Worm (Caenorhabditis elegans) whole organism, young adult: ENCODE measurements around the gene gpd-2.

Source experiments
- B0035.1 ChIP-seq: sonication (generic microtip); optimal IDR thresholded peaks from 2 replicates; lab custom pipeline; 2016; ENCODE audit warnings: missing genetic modification characterization, mild to moderate bottlenecking, missing compliant biosample characterization, missing genotype, missing genetic modification reagents
- B0261.1 ChIP-seq: sonication (generic microtip); optimal IDR thresholded peaks from 2 replicates; lab custom pipeline; 2016; ENCODE audit warnings: mild to moderate bottlenecking, missing genetic modification characterization, moderate library complexity, missing compliant biosample characterization
- B0336.3 ChIP-seq: fragments of 200-800 bp; sonication (Bioruptor generic); IDR thresholded peaks from 2 replicates; pipeline ENCODE4 v1.3.6; 2022; ENCODE audit warnings: missing genetic modification characterization, missing compliant biosample characterization
- C17E4.6 ChIP-seq: fragments of 200-800 bp; sonication (Bioruptor generic); IDR thresholded peaks from 2 replicates; pipeline ENCODE4 v1.3.6; 2022; ENCODE audit warnings: missing genetic modification reagents, missing genetic modification characterization, missing compliant biosample characterization
- F22D6.2 ChIP-seq: sonication (generic microtip); optimal IDR thresholded peaks from 2 replicates; lab custom pipeline; 2016; ENCODE audit warnings: mild to moderate bottlenecking, missing genetic modification characterization, missing compliant biosample characterization
- F33H1.4 ChIP-seq: fragments of 200-800 bp; sonication (Bioruptor generic); IDR thresholded peaks from 2 replicates; pipeline ENCODE4 v1.3.6; 2022; ENCODE audit warnings: missing genetic modification reagents, missing genetic modification characterization, missing compliant biosample characterization
- F49E8.2 ChIP-seq: sonication (generic microtip); optimal IDR thresholded peaks from 3 replicates; lab custom pipeline; 2017; ENCODE audit warnings: missing genetic modification characterization, mild to moderate bottlenecking, missing compliant biosample characterization, antibody characterized with exemption, moderate library complexity; ENCODE audit not compliant: insufficient read depth
- K11D2.4 ChIP-seq: fragments of 200-800 bp; sonication (Bioruptor generic); IDR thresholded peaks from 2 replicates; pipeline ENCODE4 v1.3.6; 2022; ENCODE audit warnings: missing genetic modification reagents, missing genetic modification characterization, missing compliant biosample characterization
- K12H6.12 ChIP-seq: fragments of 200-800 bp; sonication (Bioruptor generic); optimal IDR thresholded peaks from 2 replicates; lab custom pipeline; 2018; ENCODE audit warnings: mild to moderate bottlenecking, missing genetic modification characterization, missing compliant biosample characterization
- Y95B8A.8 ChIP-seq: fragments of 200-800 bp; sonication (Bioruptor generic); IDR thresholded peaks from 2 replicates; pipeline ENCODE4 v1.3.6; 2022; ENCODE audit warnings: missing genetic modification reagents, missing genetic modification characterization, missing compliant biosample characterization
- bed-1 ChIP-seq: fragments of 200-800 bp; sonication (Bioruptor generic); IDR thresholded peaks from 2 replicates; pipeline ENCODE4 v1.3.6; 2022; ENCODE audit warnings: missing genetic modification reagents, missing genetic modification characterization, missing compliant biosample characterization
- ccch-3 ChIP-seq: fragments of 200-800 bp; sonication (Bioruptor generic); optimal IDR thresholded peaks from 2 replicates; lab custom pipeline; 2018; ENCODE audit warnings: mild to moderate bottlenecking, missing genetic modification characterization, missing compliant biosample characterization
- cebp-2 ChIP-seq: fragments of 200-800 bp; sonication (Bioruptor generic); IDR thresholded peaks from 2 replicates; pipeline ENCODE4 v1.3.6; 2022; ENCODE audit warnings: missing genetic modification characterization, missing compliant biosample characterization
- ceh-27 ChIP-seq: fragments of 200-800 bp; sonication (Bioruptor generic); optimal IDR thresholded peaks from 2 replicates; lab custom pipeline; 2018; ENCODE audit warnings: mild to moderate bottlenecking, missing genetic modification characterization, moderate library complexity, missing compliant biosample characterization
- ceh-79 ChIP-seq: sonication (generic microtip); optimal IDR thresholded peaks from 2 replicates; lab custom pipeline; 2017; ENCODE audit warnings: mild to moderate bottlenecking, missing genetic modification characterization, missing compliant biosample characterization
- die-1 ChIP-seq: sonication (generic microtip); optimal IDR thresholded peaks from 2 replicates; lab custom pipeline; 2016; ENCODE audit warnings: missing genotype, mild to moderate bottlenecking, missing genetic modification characterization, missing compliant biosample characterization
- egl-44 ChIP-seq: fragments of 200-800 bp; sonication (Bioruptor generic); IDR thresholded peaks from 2 replicates; pipeline ENCODE4 v1.3.6; 2022; ENCODE audit warnings: missing genetic modification reagents, missing genetic modification characterization, missing compliant biosample characterization
- egrh-3 ChIP-seq: fragments of 200-800 bp; sonication (Bioruptor generic); IDR thresholded peaks from 2 replicates; pipeline ENCODE4 v1.3.6; 2022; ENCODE audit warnings: missing genetic modification reagents, missing genetic modification characterization, missing compliant biosample characterization
- him-1 ChIP-seq: sonication (generic microtip); optimal IDR thresholded peaks from 2 replicates; lab custom pipeline; 2016; ENCODE audit warnings: missing genotype, missing genetic modification reagents, missing genetic modification characterization, missing compliant biosample characterization
- hlh-12 ChIP-seq: sonication (generic microtip); optimal IDR thresholded peaks from 2 replicates; lab custom pipeline; 2016; ENCODE audit warnings: missing genetic modification characterization, missing compliant biosample characterization
- hmg-20 ChIP-seq: fragments of 200-800 bp; sonication (Bioruptor generic); IDR thresholded peaks from 2 replicates; pipeline ENCODE4 v1.3.6; 2022; ENCODE audit warnings: missing genetic modification reagents, missing genetic modification characterization, missing compliant biosample characterization
- let-526 ChIP-seq: fragments of 200-800 bp; sonication (Bioruptor generic); IDR thresholded peaks from 2 replicates; pipeline ENCODE4 v1.3.6; 2022; ENCODE audit warnings: missing genetic modification reagents, missing genetic modification characterization, missing compliant biosample characterization
- let-607 ChIP-seq, 2 experiments: fragments of 200-800 bp in 1 of 2; sonication (Bioruptor generic) in 1 of 2; sonication (generic microtip) in 1 of 2; optimal IDR thresholded peaks; 2 replicates each; lab custom pipeline; 2016 to 2018; ENCODE audit warnings: mild to moderate bottlenecking in 2 of 2, missing compliant biosample characterization in 2 of 2, missing genetic modification characterization in 2 of 2, moderate library complexity in 2 of 2, missing genotype in 1 of 2
- lin-35 ChIP-seq, 3 experiments: fragments of 150-350 bp in 2 of 3; sonication (generic microtip) in 1 of 3; optimal IDR thresholded peaks; 2 replicates each; lab custom pipeline; 2014 to 2018; ENCODE audit warnings: missing biosample characterization in 3 of 3, missing genetic modification characterization in 3 of 3, missing genetic modification reagents in 3 of 3
- lin-54 ChIP-seq: fragments of 200-800 bp; sonication (Bioruptor generic); optimal IDR thresholded peaks from 2 replicates; lab custom pipeline; 2018; ENCODE audit warnings: mild to moderate bottlenecking, missing genetic modification characterization, missing compliant biosample characterization
- lir-1 ChIP-seq: fragments of 200-800 bp; sonication (Bioruptor generic); conservative IDR thresholded peaks from 2 replicates; pipeline ENCODE4 v1.3.6; 2022; ENCODE audit warnings: missing genetic modification reagents, missing genetic modification characterization, missing compliant biosample characterization
- madf-3 ChIP-seq: fragments of 200-800 bp; sonication (Bioruptor generic); IDR thresholded peaks from 2 replicates; pipeline ENCODE4 v1.3.6; 2022; ENCODE audit warnings: missing genetic modification reagents, missing genetic modification characterization, missing compliant biosample characterization
- madf-6 ChIP-seq: fragments of 200-800 bp; sonication (Bioruptor generic); IDR thresholded peaks from 2 replicates; pipeline ENCODE4 v1.3.6; 2022; ENCODE audit warnings: missing genetic modification reagents, missing genetic modification characterization, missing compliant biosample characterization
- mes-4 ChIP-seq: sonication (generic microtip); optimal IDR thresholded peaks from 2 replicates; lab custom pipeline; 2016; ENCODE audit warnings: missing genotype, missing genetic modification characterization, missing compliant biosample characterization
- nfya-1 ChIP-seq: sonication (generic microtip); optimal IDR thresholded peaks from 2 replicates; lab custom pipeline; 2017; ENCODE audit warnings: antibody characterized with exemption, missing compliant biosample characterization, missing genetic modification characterization, borderline replicate concordance; ENCODE audit not compliant: insufficient read depth
- nfya-2 ChIP-seq: fragments of 200-800 bp; sonication (Bioruptor generic); IDR thresholded peaks from 2 replicates; pipeline ENCODE4 v1.3.6; 2022; ENCODE audit warnings: missing genetic modification reagents, missing genetic modification characterization, missing compliant biosample characterization
- nhr-27 ChIP-seq: fragments of 200-800 bp; sonication (Bioruptor generic); optimal IDR thresholded peaks from 2 replicates; lab custom pipeline; 2018; ENCODE audit warnings: mild to moderate bottlenecking, missing genetic modification characterization, moderate library complexity, missing compliant biosample characterization
- pbrm-1 ChIP-seq: fragments of 200-800 bp; sonication (Bioruptor generic); IDR thresholded peaks from 2 replicates; pipeline ENCODE4 v1.3.6; 2022; ENCODE audit warnings: missing genetic modification reagents, missing genetic modification characterization, missing compliant biosample characterization
- pha-4 ChIP-seq: fragments of 150-350 bp; sonication (generic microtip); optimal IDR thresholded peaks from 2 replicates; lab custom pipeline; 2014; ENCODE audit warnings: missing biosample characterization, missing genetic modification reagents, missing genetic modification characterization
- rcor-1 ChIP-seq: fragments of 200-800 bp; sonication (Bioruptor generic); IDR thresholded peaks from 2 replicates; pipeline ENCODE4 v1.3.6; 2022; ENCODE audit warnings: missing genetic modification reagents, missing genetic modification characterization, missing compliant biosample characterization
- rec-8 ChIP-seq, 2 experiments: sonication (generic microtip); optimal IDR thresholded peaks; 2 replicates each; lab custom pipeline; 2016; ENCODE audit warnings: mild to moderate bottlenecking in 2 of 2, missing genetic modification characterization in 2 of 2, missing genetic modification reagents in 2 of 2, missing genotype in 2 of 2, missing biosample characterization in 1 of 2, missing compliant biosample characterization in 1 of 2, moderate library complexity in 1 of 2
- repo-1 ChIP-seq: sonication (generic microtip); optimal IDR thresholded peaks from 2 replicates; lab custom pipeline; 2017; ENCODE audit warnings: mild to moderate bottlenecking, missing genetic modification characterization, missing compliant biosample characterization
- rpc-1 ChIP-seq, 2 experiments: fragments of 150-350 bp in 1 of 2; sonication (generic microtip) in 1 of 2; optimal IDR thresholded peaks; 2 replicates each; lab custom pipeline; 2014 to 2018; ENCODE audit warnings: missing biosample characterization in 1 of 2, missing genetic modification characterization in 1 of 2, missing genetic modification reagents in 1 of 2, missing genotype in 1 of 2
- snpc-1.1 ChIP-seq: sonication (generic microtip); optimal IDR thresholded peaks from 2 replicates; lab custom pipeline; 2017; ENCODE audit warnings: missing genetic modification characterization, mild to moderate bottlenecking, missing compliant biosample characterization, antibody characterized with exemption, moderate library complexity, missing genotype, missing genetic modification reagents; ENCODE audit not compliant: insufficient read depth
- snpc-3.4 ChIP-seq: sonication (generic microtip); optimal IDR thresholded peaks from 2 replicates; lab custom pipeline; 2017; ENCODE audit warnings: missing genetic modification characterization, mild to moderate bottlenecking, missing compliant biosample characterization, antibody characterized with exemption, moderate library complexity, missing genotype, missing genetic modification reagents
- snpc-4 ChIP-seq, 5 experiments: fragments of 150-350 bp in 1 of 5; sonication (generic microtip) in 4 of 5; optimal IDR thresholded peaks; 2 replicates each; lab custom pipeline; 2014 to 2018; ENCODE audit warnings: missing genetic modification characterization in 5 of 5, missing biosample characterization in 3 of 5, antibody characterized with exemption in 2 of 5, mild to moderate bottlenecking in 2 of 5, missing compliant biosample characterization in 2 of 5, missing genotype in 2 of 5, moderate library complexity in 2 of 5, missing genetic modification reagents in 1 of 5
- tbp1 ChIP-seq: fragments of 200-800 bp; sonication (Bioruptor generic); optimal IDR thresholded peaks from 2 replicates; lab custom pipeline; 2018; ENCODE audit warnings: mild to moderate bottlenecking, missing genetic modification characterization, missing compliant biosample characterization
- ztf-18 ChIP-seq: sonication (generic microtip); optimal IDR thresholded peaks from 2 replicates; lab custom pipeline; 2016; ENCODE audit warnings: missing genotype, mild to moderate bottlenecking, missing genetic modification characterization, missing compliant biosample characterization
- ztf-26 ChIP-seq: sonication (generic microtip); optimal IDR thresholded peaks from 2 replicates; lab custom pipeline; 2017; ENCODE audit warnings: missing genetic modification characterization, missing compliant biosample characterization
- ztf-28 ChIP-seq: fragments of 200-800 bp; sonication (Bioruptor generic); IDR thresholded peaks from 2 replicates; pipeline ENCODE4 v1.3.6; 2022; ENCODE audit warnings: missing genetic modification reagents, missing genetic modification characterization, missing compliant biosample characterization
- ztf-3 ChIP-seq: fragments of 200-800 bp; sonication (Bioruptor generic); optimal IDR thresholded peaks from 2 replicates; lab custom pipeline; 2018; ENCODE audit warnings: mild to moderate bottlenecking, missing genetic modification characterization, missing compliant biosample characterization

Gene gpd-2

ce11 chrX:3127626-3128142, 13.2 kb upstream of the gpd-2 start (continued):
- peak; percentile 54 for TF ChIP-seq die-1 (tag; lab: Kevin White, UChicago)
- peak; percentile 13 for TF ChIP-seq B0261.1
- TF ChIP-seq cebp-2 (GFP tag; lab: Robert Waterston, UW): no peak
- peak; percentile 99 for TF ChIP-seq lir-1 (GFP tag; lab: Robert Waterston, UW)
- peak; percentile 87 for TF ChIP-seq pbrm-1
- peak; percentile 42 for TF ChIP-seq nhr-27 (tag; lab: Kevin White, UChicago)
- peak; percentile 95 for TF ChIP-seq K12H6.12 (tag; lab: Kevin White, UChicago)
- peak; percentile 88 for TF ChIP-seq egl-44 (GFP tag; lab: Robert Waterston, UW)
- no peak for TF ChIP-seq ccch-3 (GFP tag; lab: Kevin White, UChicago)
- TF ChIP-seq lin-35 (GFP tag; optimal IDR thresholded peaks at IDR 0.05; lab: Kevin White, UChicago): peak in 1 of 3 experiments; percentile 69
- TF ChIP-seq B0336.3 (GFP tag; lab: Robert Waterston, UW): peak; percentile 93
- 0 out of 2 replicates have a peak, but pooled peaks have one; percentile 22 for TF ChIP-seq Y95B8A.8
- no peak for TF ChIP-seq madf-3 (GFP tag; lab: Robert Waterston, UW)
- TF ChIP-seq pha-4 (tag; lab: Kevin White, UChicago): peak; percentile 94
- TF ChIP-seq ztf-28 (GFP tag; lab: Robert Waterston, UW): no peak
- no peak for TF ChIP-seq B0035.1 (tag; lab: Kevin White, UChicago)
- TF ChIP-seq F49E8.2 (tag; lab: Kevin White, UChicago): no peak
- TF ChIP-seq ztf-18 (tag; lab: Kevin White, UChicago): peak; percentile 63
- TF ChIP-seq repo-1 (tag; lab: Kevin White, UChicago): peak; percentile 83
- no peak for TF ChIP-seq nfya-1
- peak; percentile 61; the same call in 1 of the 2 replicates for TF ChIP-seq rcor-1 (GFP tag; lab: Robert Waterston, UW)
- no peak for TF ChIP-seq tbp1
- TF ChIP-seq hmg-20 (GFP tag; lab: Robert Waterston, UW): 0 out of 2 replicates have a peak, but pooled peaks have one; percentile 31
- TF ChIP-seq F22D6.2 (tag; lab: Kevin White, UChicago): peak; percentile 29
- no peak for TF ChIP-seq rec-8 (tag; optimal IDR thresholded peaks at IDR 0.05; lab: Kevin White, UChicago)
- 0 out of 2 replicates have a peak, but pooled peaks have one; percentile 8 for TF ChIP-seq F33H1.4 (GFP tag; lab: Robert Waterston, UW)
- TF ChIP-seq let-526 (GFP tag; lab: Robert Waterston, UW): peak; percentile 80; the same call in 1 of the 2 replicates
- peak; percentile 72 to 75 for TF ChIP-seq let-607 (tag; optimal IDR thresholded peaks at IDR 0.05; lab: Kevin White, UChicago)
- peak; percentile 74 for TF ChIP-seq ztf-3 (GFP tag; lab: Kevin White, UChicago)
- TF ChIP-seq C17E4.6 (GFP tag; lab: Robert Waterston, UW): peak; percentile 72; the same call in 1 of the 2 replicates
- no peak for TF ChIP-seq hlh-12 (tag; lab: Kevin White, UChicago)
- peak; percentile 54 for TF ChIP-seq lin-54
- peak; percentile 4 for TF ChIP-seq snpc-3.4
- TF ChIP-seq egrh-3: peak; percentile 76
- peak; percentile 82 for TF ChIP-seq ztf-26 (tag; lab: Kevin White, UChicago)
- TF ChIP-seq snpc-4 (GFP tag; optimal IDR thresholded peaks at IDR 0.05; lab: Kevin White, UChicago): peak; percentile 55
- peak; percentile 56 to 76 (median 62) for TF ChIP-seq snpc-4 (tag; optimal IDR thresholded peaks at IDR 0.05; lab: Kevin White, UChicago)
- no peak for TF ChIP-seq nfya-2 (GFP tag; lab: Robert Waterston, UW)
- TF ChIP-seq snpc-1.1: peak; percentile 23
- TF ChIP-seq ceh-27 (GFP tag; lab: Kevin White, UChicago): peak; percentile 91
- no peak for TF ChIP-seq madf-6 (GFP tag; lab: Robert Waterston, UW)
- no peak for TF ChIP-seq mes-4 (tag; lab: Kevin White, UChicago)
- TF ChIP-seq K11D2.4 (GFP tag; lab: Robert Waterston, UW): peak; percentile 76
- no peak for TF ChIP-seq bed-1
- TF ChIP-seq rpc-1 (optimal IDR thresholded peaks at IDR 0.05; lab: Kevin White, UChicago): no peak
- TF ChIP-seq rpc-1 (tag; optimal IDR thresholded peaks at IDR 0.05; lab: Kevin White, UChicago): no peak
- TF ChIP-seq ceh-79 (tag; lab: Kevin White, UChicago): peak; percentile 47
- TF ChIP-seq him-1 (tag; lab: Kevin White, UChicago): no peak
